Fruit fly (Drosophila melanogaster) whole organism, embryonic: ENCODE measurements around the gene Hecw.

Experiments used
- Atf6 ChIP-seq: fragments of 200-800 bp; sonication (Bioruptor generic); IDR thresholded peaks from 2 replicates; pipeline ENCODE4 v1.3.6; 2022; ENCODE audit warnings: missing biosample characterization, missing genetic modification characterization
- Bgb ChIP-seq: fragments of 200-800 bp; sonication (Bioruptor generic); IDR thresholded peaks from 2 replicates; pipeline ENCODE4 v1.3.6; 2022; ENCODE audit warnings: missing biosample characterization, missing genetic modification characterization; ENCODE audit not compliant: partially characterized antibody
- CG11723 ChIP-seq: fragments of 200-800 bp; sonication (Bioruptor generic); optimal IDR thresholded peaks from 2 replicates; lab custom pipeline; 2017; ENCODE audit warnings: missing biosample characterization, mild to moderate bottlenecking, missing genetic modification characterization
- CG12769 ChIP-seq: fragments of 200-800 bp; sonication (Bioruptor generic); optimal IDR thresholded peaks from 2 replicates; lab custom pipeline; 2019; ENCODE audit warnings: missing biosample characterization, mild to moderate bottlenecking, missing genetic modification characterization, moderate library complexity
- CG13123 ChIP-seq: fragments of 200-800 bp; sonication (Bioruptor generic); optimal IDR thresholded peaks from 2 replicates; lab custom pipeline; 2016; ENCODE audit warnings: missing biosample characterization, missing genetic modification characterization
- CG14860 ChIP-seq: fragments of 200-800 bp; sonication (Bioruptor generic); IDR thresholded peaks from 3 replicates; pipeline ENCODE4 v1.3.6; 2022; ENCODE audit warnings: missing biosample characterization, missing genetic modification characterization; ENCODE audit not compliant: partially characterized antibody
- CG1603 ChIP-seq: fragments of 200-800 bp; sonication (Bioruptor generic); optimal IDR thresholded peaks from 2 replicates; lab custom pipeline; 2019; ENCODE audit warnings: missing biosample characterization, mild to moderate bottlenecking, missing genetic modification characterization, moderate library complexity
- CG17186 ChIP-seq: fragments of 200-800 bp; sonication (Bioruptor generic); optimal IDR thresholded peaks from 3 replicates; lab custom pipeline; 2017; ENCODE audit warnings: missing biosample characterization, missing genetic modification reagents, missing genetic modification characterization
- CG18599 ChIP-seq: fragments of 200-800 bp; sonication (Bioruptor generic); optimal IDR thresholded peaks from 3 replicates; lab custom pipeline; 2017; ENCODE audit warnings: missing biosample characterization, missing genetic modification characterization, mild to moderate bottlenecking, moderate library complexity, missing genetic modification reagents
- CG2116 ChIP-seq: fragments of 200-800 bp; sonication (Bioruptor generic); optimal IDR thresholded peaks from 3 replicates; lab custom pipeline; 2018; ENCODE audit warnings: missing biosample characterization, mild to moderate bottlenecking, missing genetic modification characterization
- CG2120 ChIP-seq: fragments of 200-800 bp; sonication (Bioruptor generic); optimal IDR thresholded peaks from 3 replicates; lab custom pipeline; 2016; ENCODE audit warnings: missing biosample characterization, missing genetic modification characterization
- CG2129 ChIP-seq: fragments of 200-800 bp; sonication (Bioruptor generic); IDR thresholded peaks from 2 replicates; pipeline ENCODE4 v1.3.6; 2022; ENCODE audit warnings: missing biosample characterization, missing genetic modification characterization; ENCODE audit not compliant: partially characterized antibody
- CG2875 ChIP-seq: fragments of 200-800 bp; sonication (Bioruptor generic); optimal IDR thresholded peaks from 2 replicates; lab custom pipeline; 2017; ENCODE audit warnings: missing biosample characterization, mild to moderate bottlenecking, missing genetic modification characterization, missing genetic modification reagents
- CG30431 ChIP-seq: fragments of 200-800 bp; sonication (Bioruptor generic); optimal IDR thresholded peaks from 2 replicates; lab custom pipeline; 2017; ENCODE audit warnings: missing biosample characterization, missing genetic modification characterization
- CG3065 ChIP-seq: fragments of 200-800 bp; sonication (Bioruptor generic); optimal IDR thresholded peaks from 2 replicates; lab custom pipeline; 2016; ENCODE audit warnings: missing biosample characterization, missing genetic modification characterization
- CG4404 ChIP-seq: fragments of 200-800 bp; sonication (Bioruptor generic); IDR thresholded peaks from 2 replicates; pipeline ENCODE4 v1.3.6; 2022; ENCODE audit warnings: missing biosample characterization, missing genetic modification characterization
- CG4820 ChIP-seq: fragments of 200-800 bp; sonication (Bioruptor generic); optimal IDR thresholded peaks from 3 replicates; lab custom pipeline; 2016; ENCODE audit warnings: missing biosample characterization, missing genetic modification characterization
- CG6791 ChIP-seq: fragments of 200-800 bp; sonication (Bioruptor generic); IDR thresholded peaks from 3 replicates; pipeline ENCODE4 v1.3.6; 2022; ENCODE audit warnings: missing biosample characterization, missing genetic modification characterization; ENCODE audit not compliant: partially characterized antibody
- CG8388 ChIP-seq: fragments of 200-800 bp; sonication (Bioruptor generic); optimal IDR thresholded peaks from 2 replicates; lab custom pipeline; 2019; ENCODE audit warnings: missing biosample characterization, mild to moderate bottlenecking, missing genetic modification characterization, moderate library complexity
- CG9609 ChIP-seq: fragments of 200-800 bp; sonication (Bioruptor generic); optimal IDR thresholded peaks from 3 replicates; lab custom pipeline; 2016; ENCODE audit warnings: missing biosample characterization, missing genetic modification characterization
- CG9876 ChIP-seq: fragments of 200-800 bp; sonication (Bioruptor generic); optimal IDR thresholded peaks from 2 replicates; lab custom pipeline; 2016; ENCODE audit warnings: missing biosample characterization, missing genetic modification characterization
- CkIIα-i1 ChIP-seq: fragments of 200-800 bp; sonication (Bioruptor generic); IDR thresholded peaks from 2 replicates; pipeline ENCODE4 v1.3.6; 2022; ENCODE audit warnings: missing biosample characterization, missing genetic modification characterization
- CoRest ChIP-seq: fragments of 200-800 bp; sonication (Bioruptor generic); optimal IDR thresholded peaks from 3 replicates; lab custom pipeline; 2018; ENCODE audit warnings: missing biosample characterization, mild to moderate bottlenecking, missing genetic modification characterization, moderate library complexity
- D19A ChIP-seq: fragments of 200-800 bp; optimal IDR thresholded peaks from 3 replicates; lab custom pipeline; 2019; ENCODE audit warnings: missing biosample characterization, mild to moderate bottlenecking, missing genetic modification characterization, moderate library complexity
- Dll ChIP-seq: fragments of 200-800 bp; sonication (Bioruptor generic); IDR thresholded peaks from 4 replicates; pipeline ENCODE4 v1.3.6; 2022; ENCODE audit warnings: missing biosample characterization, missing genetic modification characterization; ENCODE audit not compliant: partially characterized antibody
- E2f1 ChIP-seq: fragments of 200-800 bp; sonication (Bioruptor generic); IDR thresholded peaks from 2 replicates; pipeline ENCODE4 v1.3.6; 2022; ENCODE audit warnings: missing biosample characterization, missing genetic modification characterization
- Fer2 ChIP-seq: fragments of 200-800 bp; sonication (Bioruptor generic); optimal IDR thresholded peaks from 2 replicates; lab custom pipeline; 2018; ENCODE audit warnings: missing biosample characterization, mild to moderate bottlenecking, missing genetic modification characterization, moderate library complexity
- HLHmδ ChIP-seq: fragments of 200-800 bp; sonication (Bioruptor generic); optimal IDR thresholded peaks from 2 replicates; lab custom pipeline; 2018; ENCODE audit warnings: missing biosample characterization, mild to moderate bottlenecking, missing genetic modification characterization, moderate library complexity
- Hmr ChIP-seq: fragments of 200-800 bp; sonication (Bioruptor generic); optimal IDR thresholded peaks from 3 replicates; lab custom pipeline; 2017; ENCODE audit warnings: mild to moderate bottlenecking, missing biosample characterization, missing genetic modification reagents, missing genetic modification characterization
- Meics ChIP-seq: fragments of 200-800 bp; sonication (Bioruptor generic); optimal IDR thresholded peaks from 2 replicates; lab custom pipeline; 2017; ENCODE audit warnings: missing biosample characterization, mild to moderate bottlenecking, missing genetic modification characterization
- Opbp ChIP-seq: fragments of 200-800 bp; sonication (Bioruptor generic); IDR thresholded peaks from 3 replicates; pipeline ENCODE4 v1.3.6; 2022; ENCODE audit warnings: missing biosample characterization, missing genetic modification characterization; ENCODE audit not compliant: partially characterized antibody
- Rfx ChIP-seq: fragments of 200-800 bp; sonication (Bioruptor generic); IDR thresholded peaks from 2 replicates; pipeline ENCODE4 v1.3.6; 2022; ENCODE audit warnings: missing biosample characterization, missing genetic modification characterization
- Spps ChIP-seq: fragments of 200-800 bp; sonication (Bioruptor generic); optimal IDR thresholded peaks from 2 replicates; lab custom pipeline; 2018; ENCODE audit warnings: missing biosample characterization, mild to moderate bottlenecking, missing genetic modification characterization
- Sry-β ChIP-seq: fragments of 200-800 bp; sonication (Bioruptor generic); optimal IDR thresholded peaks from 2 replicates; lab custom pipeline; 2018; ENCODE audit warnings: missing biosample characterization, mild to moderate bottlenecking, missing genetic modification characterization, moderate library complexity
- Sry-δ ChIP-seq: fragments of 200-800 bp; sonication (Bioruptor generic); optimal IDR thresholded peaks from 2 replicates; lab custom pipeline; 2016; ENCODE audit warnings: missing biosample characterization, missing genetic modification characterization
- YL-1 ChIP-seq: fragments of 200-800 bp; sonication (Bioruptor generic); optimal IDR thresholded peaks from 3 replicates; lab custom pipeline; 2017; ENCODE audit warnings: missing biosample characterization, mild to moderate bottlenecking, missing genetic modification characterization
- ato ChIP-seq: fragments of 200-800 bp; sonication (Bioruptor generic); IDR thresholded peaks from 2 replicates; pipeline ENCODE4 v1.3.6; 2022; ENCODE audit warnings: missing biosample characterization, missing genetic modification characterization; ENCODE audit not compliant: partially characterized antibody
- bowl ChIP-seq: fragments of 200-800 bp; sonication (Bioruptor generic); IDR thresholded peaks from 2 replicates; pipeline ENCODE4 v1.3.6; 2022; ENCODE audit warnings: missing biosample characterization, missing genetic modification characterization
- danr ChIP-seq: fragments of 200-800 bp; sonication (Bioruptor generic); IDR thresholded peaks from 2 replicates; pipeline ENCODE4 v1.3.6; 2022; ENCODE audit warnings: missing biosample characterization, missing genetic modification characterization
- ftz-f1 ChIP-seq: fragments of 200-800 bp; sonication (Bioruptor generic); optimal IDR thresholded peaks from 2 replicates; lab custom pipeline; 2016; ENCODE audit warnings: missing biosample characterization, missing genetic modification characterization
- gcm2 ChIP-seq: fragments of 200-800 bp; sonication (Bioruptor generic); optimal IDR thresholded peaks from 2 replicates; lab custom pipeline; 2016; ENCODE audit warnings: missing biosample characterization, missing genetic modification characterization
- h ChIP-seq: fragments of >200 bp; optimal IDR thresholded peaks from 2 replicates; lab custom pipeline; 2017
- lab ChIP-seq: fragments of 200-800 bp; sonication (Bioruptor generic); optimal IDR thresholded peaks from 3 replicates; lab custom pipeline; 2017; ENCODE audit warnings: missing biosample characterization, missing genetic modification characterization, mild to moderate bottlenecking, moderate library complexity, missing genetic modification reagents
- luna ChIP-seq: fragments of 200-800 bp; sonication (Bioruptor generic); optimal IDR thresholded peaks from 2 replicates; lab custom pipeline; 2016; ENCODE audit warnings: missing biosample characterization, missing genetic modification characterization
- mld ChIP-seq: fragments of 200-800 bp; sonication (Bioruptor generic); IDR thresholded peaks from 3 replicates; pipeline ENCODE4 v1.3.6; 2022; ENCODE audit warnings: missing biosample characterization, missing genetic modification characterization; ENCODE audit not compliant: partially characterized antibody
- pros ChIP-seq: fragments of 200-800 bp; sonication (Bioruptor generic); optimal IDR thresholded peaks from 3 replicates; lab custom pipeline; 2019; ENCODE audit warnings: missing biosample characterization, mild to moderate bottlenecking, missing genetic modification characterization, moderate library complexity
- rib ChIP-seq: fragments of 200-800 bp; sonication (Bioruptor generic); IDR thresholded peaks from 2 replicates; pipeline ENCODE4 v1.3.6; 2022; ENCODE audit warnings: missing biosample characterization, missing genetic modification characterization
- toy ChIP-seq: fragments of 200-800 bp; sonication (Bioruptor generic); IDR thresholded peaks from 2 replicates; pipeline ENCODE4 v1.3.6; 2022; ENCODE audit warnings: missing biosample characterization, missing genetic modification characterization
- twi ChIP-seq: fragments of 200-800 bp; optimal IDR thresholded peaks from 2 replicates; lab custom pipeline; 2019; ENCODE audit warnings: missing biosample characterization, mild to moderate bottlenecking, missing genetic modification characterization, moderate library complexity
- zf30C ChIP-seq: fragments of 200-800 bp; sonication (Bioruptor generic); optimal IDR thresholded peaks from 3 replicates; lab custom pipeline; 2018; ENCODE audit warnings: missing biosample characterization, mild to moderate bottlenecking, missing genetic modification characterization

The Hecw gene

DNA sequence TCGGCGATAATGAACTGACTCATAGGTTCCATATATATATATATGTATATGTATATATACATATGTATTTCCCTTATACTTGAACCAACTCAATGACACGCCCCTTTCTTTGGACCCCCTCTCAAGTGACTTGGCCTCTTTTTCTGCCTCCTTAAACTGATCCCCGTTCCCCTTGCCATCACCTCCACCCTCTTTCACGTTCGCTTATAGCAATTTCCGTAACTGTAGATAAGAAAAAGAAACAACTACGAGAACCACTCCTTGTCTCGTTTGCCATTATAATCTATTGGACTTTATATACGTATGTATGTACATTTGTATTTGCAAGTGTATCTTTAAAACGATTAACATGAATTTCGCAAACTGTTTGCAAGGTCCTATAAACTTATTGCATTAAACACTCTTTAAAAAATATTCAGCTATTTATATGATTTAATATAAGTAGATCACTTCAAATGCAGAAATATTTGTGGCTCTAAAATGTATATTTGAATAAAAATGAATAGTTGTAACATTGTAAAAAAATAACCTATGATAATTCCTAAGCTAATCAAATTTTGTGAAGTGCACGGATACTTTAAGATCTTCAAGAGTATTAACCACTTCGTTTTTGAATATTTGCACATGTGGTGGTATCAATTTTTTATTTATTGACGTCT lies 26.0 kb upstream of the Hecw start (continued):
- TF ChIP-seq CG14860 (GFP tag; lab: Robert Waterston, UW): no peak
- peak; percentile 55 for TF ChIP-seq lab
- TF ChIP-seq Fer2 (tag; lab: Kevin White, UChicago): no peak
- no peak for TF ChIP-seq CG30431
- TF ChIP-seq CG11723 (GFP tag; lab: Kevin White, UChicago): no peak
- no peak for TF ChIP-seq CG17186 (GFP tag; lab: Kevin White, UChicago)
- TF ChIP-seq CG2116 (GFP tag; lab: Kevin White, UChicago): no peak
- TF ChIP-seq E2f1 (GFP tag; lab: Robert Waterston, UW): no peak
- no peak for TF ChIP-seq zf30C (GFP tag; lab: Kevin White, UChicago)
- no peak for TF ChIP-seq CG13123 (GFP tag; lab: Kevin White, UChicago)
- no peak for TF ChIP-seq toy (GFP tag; lab: Robert Waterston, UW)
- no peak for TF ChIP-seq danr
- no peak for TF ChIP-seq CG4820 (GFP tag; lab: Kevin White, UChicago)
- no peak for TF ChIP-seq Sry-β
- TF ChIP-seq twi (tag; lab: Kevin White, UChicago): no peak
- TF ChIP-seq D19A (tag; lab: Kevin White, UChicago): peak; percentile 67
- no peak for TF ChIP-seq Bgb
- no peak for TF ChIP-seq mld (GFP tag; lab: Robert Waterston, UW)
- peak; percentile 24 for TF ChIP-seq CG12769 (tag; lab: Kevin White, UChicago)
- no peak for TF ChIP-seq CG9609 (GFP tag; lab: Kevin White, UChicago)
- TF ChIP-seq Opbp (GFP tag; lab: Robert Waterston, UW): no peak
- TF ChIP-seq HLHmδ (GFP tag; lab: Kevin White, UChicago): no peak
- peak; percentile 65 for TF ChIP-seq Meics (GFP tag; lab: Kevin White, UChicago)
- no peak for TF ChIP-seq ato (GFP tag; lab: Robert Waterston, UW)
- TF ChIP-seq CG18599 (GFP tag; lab: Kevin White, UChicago): peak; percentile 57
- TF ChIP-seq pros (GFP tag; lab: Kevin White, UChicago): no peak
- TF ChIP-seq CG3065 (GFP tag; lab: Kevin White, UChicago): no peak
- TF ChIP-seq CG6791 (GFP tag; lab: Robert Waterston, UW): no peak
- TF ChIP-seq Atf6 (GFP tag; lab: Robert Waterston, UW): peak; percentile 44; the same call in 1 of the 2 replicates
- no peak for TF ChIP-seq Dll (GFP tag; lab: Robert Waterston, UW)
- no peak for TF ChIP-seq YL-1
- TF ChIP-seq bowl (GFP tag; lab: Robert Waterston, UW): no peak
- no peak for TF ChIP-seq CG4404 (GFP tag; lab: Robert Waterston, UW)
- no peak for TF ChIP-seq Sry-δ (GFP tag; lab: Kevin White, UChicago)
- peak; percentile 69 for TF ChIP-seq CG2120 (GFP tag; lab: Kevin White, UChicago)
- TF ChIP-seq CG9876 (GFP tag; lab: Kevin White, UChicago): no peak
- no peak for TF ChIP-seq Spps (tag; lab: Kevin White, UChicago)
- peak; percentile 48 for TF ChIP-seq CoRest (tag; lab: Kevin White, UChicago)
- TF ChIP-seq Hmr: peak; percentile 70
- TF ChIP-seq luna (GFP tag; lab: Kevin White, UChicago): no peak
- TF ChIP-seq CkIIα-i1 (GFP tag; lab: Robert Waterston, UW): no peak
- no peak for TF ChIP-seq h (lab: Kevin White, UChicago)
- TF ChIP-seq Rfx: peak; percentile 18; the same call in 1 of the 2 replicates
- no peak for TF ChIP-seq CG2129 (GFP tag; lab: Robert Waterston, UW)
- TF ChIP-seq CG1603 (tag; lab: Kevin White, UChicago): no peak
- TF ChIP-seq CG2875 (GFP tag; lab: Kevin White, UChicago): no peak
- TF ChIP-seq gcm2: no peak
- no peak for TF ChIP-seq ftz-f1 (GFP tag; lab: Kevin White, UChicago)
- TF ChIP-seq CG8388 (GFP tag; lab: Kevin White, UChicago): no peak
- no peak for TF ChIP-seq rib (GFP tag; lab: Robert Waterston, UW)
